Worm (Caenorhabditis elegans): ENCODE data around the gene W02F12.2.

DNA sequence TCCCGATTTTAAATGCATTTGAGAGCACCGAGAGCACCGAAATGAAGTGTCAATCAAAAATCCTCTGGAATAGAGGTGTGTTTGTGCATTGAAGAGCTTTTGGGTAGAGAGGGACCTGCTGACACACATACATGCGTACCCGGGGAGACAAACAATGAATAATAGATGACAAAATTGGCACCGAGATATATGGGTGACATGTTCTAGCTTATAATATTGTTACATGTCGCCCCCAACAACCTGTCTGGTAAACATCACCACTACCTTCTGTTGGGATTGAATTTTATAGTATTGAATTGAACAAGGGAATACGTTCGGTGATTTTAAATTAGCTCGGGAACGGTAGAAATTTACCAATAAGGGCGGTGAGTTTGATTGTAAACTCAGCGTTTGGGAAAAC lies 13.7 kb downstream of the W02F12.2 start:
- no peak for TF ChIP-seq aly-1 (tag; optimal IDR thresholded peaks at IDR 0.05)
- no peak for TF ChIP-seq tbx-11 (GFP tag; IDR thresholded peaks at IDR 0.05)
- TF ChIP-seq ets-7 (tag; optimal IDR thresholded peaks at IDR 0.05), result no peak
- TF ChIP-seq tbx-37 (GFP tag; conservative IDR thresholded peaks at IDR 0.05), result no peak
